Fruit fly (Drosophila melanogaster) whole organism, embryonic: ENCODE measurements around the gene Cul2.

ENCODE experiments used
- CG10274 ChIP-seq: fragments of 200-800 bp; sonication (Bioruptor generic); optimal IDR thresholded peaks from 3 replicates; lab custom pipeline; 2017; ENCODE audit warnings: missing biosample characterization, mild to moderate bottlenecking, missing genetic modification characterization
- CG10979 ChIP-seq: fragments of 200-800 bp; sonication (Bioruptor generic); optimal IDR thresholded peaks from 2 replicates; lab custom pipeline; 2018; ENCODE audit warnings: missing biosample characterization, mild to moderate bottlenecking, missing genetic modification characterization, moderate library complexity
- CG11247 ChIP-seq: fragments of 200-800 bp; sonication (Bioruptor generic); IDR thresholded peaks from 2 replicates; pipeline ENCODE4 v1.3.6; 2022; ENCODE audit warnings: missing biosample characterization, missing genetic modification characterization
- CG11695 ChIP-seq: fragments of 200-800 bp; sonication (Bioruptor generic); IDR thresholded peaks from 3 replicates; pipeline ENCODE4 v1.3.6; 2022; ENCODE audit warnings: missing biosample characterization, missing genetic modification characterization
- CG12071 ChIP-seq: fragments of 200-800 bp; sonication (Bioruptor generic); optimal IDR thresholded peaks from 3 replicates; lab custom pipeline; 2018; ENCODE audit warnings: missing biosample characterization, mild to moderate bottlenecking, missing genetic modification characterization
- CG12104 ChIP-seq: fragments of 200-800 bp; sonication (Bioruptor generic); optimal IDR thresholded peaks from 3 replicates; lab custom pipeline; 2016; ENCODE audit warnings: missing biosample characterization, missing genetic modification characterization
- CG14860 ChIP-seq: fragments of 200-800 bp; sonication (Bioruptor generic); IDR thresholded peaks from 3 replicates; pipeline ENCODE4 v1.3.6; 2022; ENCODE audit warnings: missing biosample characterization, missing genetic modification characterization; ENCODE audit not compliant: partially characterized antibody
- CG15479 ChIP-seq: fragments of 200-800 bp; sonication (Bioruptor generic); optimal IDR thresholded peaks from 3 replicates; lab custom pipeline; 2019; ENCODE audit warnings: missing biosample characterization, mild to moderate bottlenecking, missing genetic modification characterization, moderate library complexity
- CG15601 ChIP-seq: fragments of 200-800 bp; sonication (Bioruptor generic); optimal IDR thresholded peaks from 3 replicates; lab custom pipeline; 2019; ENCODE audit warnings: missing biosample characterization, mild to moderate bottlenecking, missing genetic modification characterization, moderate library complexity
- CG15696 ChIP-seq: fragments of 200-800 bp; sonication (Bioruptor generic); optimal IDR thresholded peaks from 2 replicates; lab custom pipeline; 2019; ENCODE audit warnings: missing biosample characterization, mild to moderate bottlenecking, missing genetic modification characterization, moderate library complexity
- CG17912 ChIP-seq: fragments of 200-800 bp; sonication (Bioruptor generic); optimal IDR thresholded peaks from 2 replicates; lab custom pipeline; 2018; ENCODE audit warnings: missing biosample characterization, mild to moderate bottlenecking, missing genetic modification characterization
- CG31365 ChIP-seq: fragments of 200-800 bp; sonication (Bioruptor generic); optimal IDR thresholded peaks from 2 replicates; lab custom pipeline; 2018; ENCODE audit warnings: missing biosample characterization, mild to moderate bottlenecking, missing genetic modification characterization
- CG31388 ChIP-seq: fragments of 200-800 bp; sonication (Bioruptor generic); optimal IDR thresholded peaks from 2 replicates; lab custom pipeline; 2016; ENCODE audit warnings: missing biosample characterization, missing genetic modification characterization
- CG32772 ChIP-seq: fragments of 200-800 bp; sonication (Bioruptor generic); IDR thresholded peaks from 2 replicates; pipeline ENCODE4 v1.3.6; 2022; ENCODE audit warnings: missing biosample characterization, missing genetic modification characterization
- CG34422 ChIP-seq: fragments of 200-800 bp; sonication (Bioruptor generic); IDR thresholded peaks from 3 replicates; pipeline ENCODE4 v1.3.6; 2022; ENCODE audit warnings: missing biosample characterization, missing genetic modification characterization
- CG4730 ChIP-seq: fragments of 200-800 bp; sonication (Bioruptor generic); IDR thresholded peaks from 2 replicates; pipeline ENCODE4 v1.3.6; 2022; ENCODE audit warnings: missing biosample characterization, missing genetic modification characterization
- CG7372 ChIP-seq: fragments of 200-800 bp; sonication (Bioruptor generic); IDR thresholded peaks from 2 replicates; pipeline ENCODE4 v1.3.6; 2022; ENCODE audit warnings: missing biosample characterization, missing genetic modification characterization
- CG7786 ChIP-seq: fragments of 200-800 bp; sonication (Bioruptor generic); optimal IDR thresholded peaks from 2 replicates; lab custom pipeline; 2016; ENCODE audit warnings: missing biosample characterization, missing genetic modification characterization
- CG7839 ChIP-seq: fragments of 200-800 bp; sonication (Bioruptor generic); optimal IDR thresholded peaks from 3 replicates; lab custom pipeline; 2018; ENCODE audit warnings: missing biosample characterization, mild to moderate bottlenecking, missing genetic modification characterization, moderate library complexity
- CG8281 ChIP-seq: fragments of 200-800 bp; sonication (Bioruptor generic); optimal IDR thresholded peaks from 2 replicates; lab custom pipeline; 2018; ENCODE audit warnings: missing biosample characterization, mild to moderate bottlenecking, missing genetic modification characterization, moderate library complexity
- CG8944 ChIP-seq: fragments of 200-800 bp; sonication (Bioruptor generic); optimal IDR thresholded peaks from 3 replicates; lab custom pipeline; 2016; ENCODE audit warnings: missing biosample characterization, missing genetic modification characterization
- E2f1 ChIP-seq: fragments of 200-800 bp; sonication (Bioruptor generic); IDR thresholded peaks from 2 replicates; pipeline ENCODE4 v1.3.6; 2022; ENCODE audit warnings: missing biosample characterization, missing genetic modification characterization
- E2f2 ChIP-seq: fragments of 200-800 bp; sonication (Bioruptor generic); IDR thresholded peaks from 2 replicates; pipeline ENCODE4 v1.3.6; 2022; ENCODE audit warnings: missing biosample characterization, missing genetic modification characterization
- Hmx ChIP-seq: fragments of 200-800 bp; sonication (Bioruptor generic); optimal IDR thresholded peaks from 2 replicates; lab custom pipeline; 2016; ENCODE audit warnings: missing biosample characterization, missing genetic modification characterization
- Hr39 ChIP-seq: fragments of >200 bp; optimal IDR thresholded peaks from 2 replicates; lab custom pipeline; 2017
- Mrtf ChIP-seq: fragments of 200-800 bp; sonication (Bioruptor generic); IDR thresholded peaks from 3 replicates; pipeline ENCODE4 v1.3.6; 2022; ENCODE audit warnings: missing biosample characterization, missing genetic modification characterization
- Opbp ChIP-seq: fragments of 200-800 bp; sonication (Bioruptor generic); IDR thresholded peaks from 3 replicates; pipeline ENCODE4 v1.3.6; 2022; ENCODE audit warnings: missing biosample characterization, missing genetic modification characterization; ENCODE audit not compliant: partially characterized antibody
- Scr ChIP-seq: fragments of 200-800 bp; sonication (Bioruptor generic); IDR thresholded peaks from 2 replicates; pipeline ENCODE4 v1.3.6; 2022; ENCODE audit warnings: missing biosample characterization, missing genetic modification characterization; ENCODE audit not compliant: partially characterized antibody
- Sin3A ChIP-seq: fragments of >200 bp; optimal IDR thresholded peaks from 2 replicates; lab custom pipeline; 2018
- Xbp1 ChIP-seq: fragments of 200-800 bp; sonication (Bioruptor generic); optimal IDR thresholded peaks from 3 replicates; lab custom pipeline; 2016; ENCODE audit warnings: missing biosample characterization, mild to moderate bottlenecking, missing genetic modification characterization
- YL-1 ChIP-seq: fragments of 200-800 bp; sonication (Bioruptor generic); optimal IDR thresholded peaks from 3 replicates; lab custom pipeline; 2017; ENCODE audit warnings: missing biosample characterization, mild to moderate bottlenecking, missing genetic modification characterization
- aop ChIP-seq: fragments of 200-800 bp; sonication (Bioruptor generic); IDR thresholded peaks from 2 replicates; pipeline ENCODE4 v1.3.6; 2022; ENCODE audit warnings: missing biosample characterization, missing genetic modification characterization
- ap ChIP-seq: fragments of 200-800 bp; sonication (Bioruptor generic); IDR thresholded peaks from 2 replicates; pipeline ENCODE4 v1.3.6; 2022; ENCODE audit warnings: missing biosample characterization, missing genetic modification characterization
- caup ChIP-seq: fragments of 200-800 bp; sonication (Bioruptor generic); optimal IDR thresholded peaks from 3 replicates; lab custom pipeline; 2017; ENCODE audit warnings: missing biosample characterization, mild to moderate bottlenecking, missing genetic modification characterization, moderate library complexity; ENCODE audit not compliant: severe bottlenecking
- crp ChIP-seq, 2 experiments: fragments of 200-800 bp; sonication (Bioruptor generic); optimal IDR thresholded peaks; 2 replicates in 1 of 2; 3 replicates in 1 of 2; lab custom pipeline; 2017; ENCODE audit warnings: missing biosample characterization in 2 of 2, missing genetic modification characterization in 2 of 2, mild to moderate bottlenecking in 1 of 2, moderate library complexity in 1 of 2
- dati ChIP-seq: fragments of 200-800 bp; sonication (Bioruptor generic); IDR thresholded peaks from 2 replicates; pipeline ENCODE4 v1.3.6; 2022; ENCODE audit warnings: missing biosample characterization, missing genetic modification characterization
- dimm ChIP-seq: fragments of 200-800 bp; sonication (Bioruptor generic); IDR thresholded peaks from 2 replicates; pipeline ENCODE4 v1.3.6; 2022; ENCODE audit warnings: missing biosample characterization, missing genetic modification characterization
- grau ChIP-seq: fragments of 200-800 bp; optimal IDR thresholded peaks from 3 replicates; lab custom pipeline; 2019; ENCODE audit warnings: missing biosample characterization, mild to moderate bottlenecking, missing genetic modification characterization, moderate library complexity
- gsb ChIP-seq: fragments of 200-800 bp; sonication (Bioruptor generic); IDR thresholded peaks from 2 replicates; pipeline ENCODE4 v1.3.6; 2022; ENCODE audit warnings: missing biosample characterization, missing genetic modification characterization
- lmd ChIP-seq: fragments of 200-800 bp; sonication (Bioruptor generic); IDR thresholded peaks from 2 replicates; pipeline ENCODE4 v1.3.6; 2022; ENCODE audit warnings: missing biosample characterization, missing genetic modification characterization
- mam ChIP-seq: fragments of 200-800 bp; sonication (Bioruptor generic); optimal IDR thresholded peaks from 3 replicates; lab custom pipeline; 2016; ENCODE audit warnings: missing biosample characterization, missing genetic modification characterization
- mirr ChIP-seq: fragments of 200-800 bp; sonication (Bioruptor generic); optimal IDR thresholded peaks from 3 replicates; lab custom pipeline; 2018; ENCODE audit warnings: missing biosample characterization, mild to moderate bottlenecking, missing genetic modification characterization
- pfk ChIP-seq: fragments of 200-800 bp; sonication (Bioruptor generic); optimal IDR thresholded peaks from 2 replicates; lab custom pipeline; 2018; ENCODE audit warnings: missing biosample characterization, mild to moderate bottlenecking, missing genetic modification characterization, moderate library complexity
- sim ChIP-seq: fragments of 200-800 bp; sonication (Bioruptor generic); IDR thresholded peaks from 2 replicates; pipeline ENCODE4 v1.3.6; 2022; ENCODE audit warnings: missing biosample characterization, missing genetic modification characterization
- sisA ChIP-seq: fragments of 200-800 bp; sonication (Bioruptor generic); IDR thresholded peaks from 2 replicates; pipeline ENCODE4 v1.3.6; 2022; ENCODE audit warnings: missing biosample characterization, missing genetic modification characterization
- sqz ChIP-seq: fragments of 200-800 bp; sonication (Bioruptor generic); optimal IDR thresholded peaks from 3 replicates; lab custom pipeline; 2018; ENCODE audit warnings: missing biosample characterization, mild to moderate bottlenecking, missing genetic modification characterization
- trh ChIP-seq: fragments of 200-800 bp; sonication (Bioruptor generic); optimal IDR thresholded peaks from 2 replicates; lab custom pipeline; 2016; ENCODE audit warnings: missing biosample characterization, missing genetic modification characterization
- unpg ChIP-seq: fragments of 200-800 bp; sonication (Bioruptor generic); optimal IDR thresholded peaks from 3 replicates; lab custom pipeline; 2018; ENCODE audit warnings: missing biosample characterization, mild to moderate bottlenecking, missing genetic modification characterization, moderate library complexity

The Cul2 gene

dm6 chr2L:21681322-21682268 lies 23.1 kb downstream of the Cul2 start, which contains the start of gene eEF2 (continued):
- TF ChIP-seq lmd (GFP tag; lab: Robert Waterston, UW) (peak; percentile 32; the same call in 1 of the 2 replicates), Mrtf (GFP tag; lab: Robert Waterston, UW) (no peak; the same call in 2 of the 3 replicates), gsb (GFP tag; lab: Robert Waterston, UW) (0 out of 2 replicates have a peak, but pooled peaks have one; percentile 60), Hr39 (lab: Kevin White, UChicago) (no peak), CG7839 (tag; lab: Kevin White, UChicago) (peak; percentile 68), caup (peak; percentile 93), Sin3A (lab: Kevin White, UChicago) (no peak), ap (GFP tag; lab: Robert Waterston, UW) (no peak), CG10274 (GFP tag; lab: Kevin White, UChicago) (peak; percentile 46), pfk (GFP tag; lab: Kevin White, UChicago) (peak; percentile 71), dati (GFP tag; lab: Robert Waterston, UW) (no peak), CG15479 (peak; percentile 46), crp (GFP tag; optimal IDR thresholded peaks at IDR 0.05; lab: Kevin White, UChicago) (peak in 1 of 2 experiments; percentile 28), mam (GFP tag; lab: Kevin White, UChicago) (peak; percentile 71), CG4730 (GFP tag; lab: Robert Waterston, UW) (0 out of 2 replicates have a peak, but pooled peaks have one; percentile 25), CG12104 (GFP tag; lab: Kevin White, UChicago) (peak; percentile 42), aop (no peak), CG34422 (no peak; the same call in 1 of the 3 replicates), Scr (GFP tag; lab: Robert Waterston, UW) (peak; percentile 94), trh (GFP tag; lab: Kevin White, UChicago) (peak; percentile 73), dimm (GFP tag; lab: Robert Waterston, UW) (no peak), grau (peak; percentile 78), Xbp1 (GFP tag; lab: Kevin White, UChicago) (peak; percentile 73), sim (GFP tag; lab: Robert Waterston, UW) (peak; percentile 66; the same call in 1 of the 2 replicates), Hmx (GFP tag; lab: Kevin White, UChicago) (no peak), CG7786 (GFP tag; lab: Kevin White, UChicago) (peak; percentile 60), YL-1 (GFP tag; lab: Kevin White, UChicago) (peak; percentile 95), CG7372 (peak; percentile 65; the same call in 1 of the 2 replicates), unpg (GFP tag; lab: Kevin White, UChicago) (peak; percentile 79), CG10979 (peak; percentile 54), CG12071 (peak; percentile 77), CG32772 (GFP tag; lab: Robert Waterston, UW) (no peak), E2f1 (GFP tag; lab: Robert Waterston, UW) (no peak), E2f2 (GFP tag; lab: Robert Waterston, UW) (peak; percentile 62), Opbp (GFP tag; lab: Robert Waterston, UW) (peak; percentile 97), mirr (GFP tag; lab: Kevin White, UChicago) (peak; percentile 89), CG11695 (GFP tag; lab: Robert Waterston, UW) (peak; percentile 56; the same call in 1 of the 3 replicates), CG8944 (GFP tag; lab: Kevin White, UChicago) (peak; percentile 51), CG15601 (tag; lab: Kevin White, UChicago) (peak; percentile 85), sisA (GFP tag; lab: Robert Waterston, UW) (no peak), CG31388 (GFP tag; lab: Kevin White, UChicago) (no peak), CG11247 (GFP tag; lab: Robert Waterston, UW) (no peak; the same call in 1 of the 2 replicates), CG14860 (GFP tag; lab: Robert Waterston, UW) (peak; percentile 89), CG15696 (peak; percentile 8), CG17912 (GFP tag; lab: Kevin White, UChicago) (peak; percentile 92), sqz (GFP tag; lab: Kevin White, UChicago) (peak; percentile 55), CG31365 (tag; lab: Kevin White, UChicago) (peak; percentile 69), CG8281 (tag; lab: Kevin White, UChicago) (peak; percentile 24)
